Worm (Caenorhabditis elegans) whole organism, early embryonic: ENCODE data around the gene C44H9.6.

ENCODE experiments used
- B0310.2 ChIP-seq: sonication (generic microtip); optimal IDR thresholded peaks from 2 replicates; lab custom pipeline; 2016; ENCODE audit warnings: mild to moderate bottlenecking, missing genetic modification characterization, missing compliant biosample characterization
- F13C5.2 ChIP-seq: sonication (generic microtip); optimal IDR thresholded peaks from 2 replicates; lab custom pipeline; 2017; ENCODE audit warnings: mild to moderate bottlenecking, missing genetic modification characterization, inconsistent platforms, missing compliant biosample characterization
- ama-1 ChIP-seq: fragments of 150-350 bp; optimal IDR thresholded peaks from 2 replicates; lab custom pipeline; 2014
- ceh-36 ChIP-seq: sonication (generic microtip); optimal IDR thresholded peaks from 2 replicates; lab custom pipeline; 2016; ENCODE audit warnings: missing genetic modification characterization, inconsistent platforms, missing compliant biosample characterization
- ets-7 ChIP-seq: sonication (generic microtip); optimal IDR thresholded peaks from 2 replicates; lab custom pipeline; 2016; ENCODE audit warnings: missing genotype, missing genetic modification characterization, missing compliant biosample characterization
- flt-1 ChIP-seq: fragments of 200-800 bp; sonication (Bioruptor generic); IDR thresholded peaks from 2 replicates; pipeline ENCODE4 v1.3.6; 2022; ENCODE audit warnings: missing genetic modification characterization, missing compliant biosample characterization
- hmg-4 ChIP-seq: fragments of 200-800 bp; sonication (Bioruptor generic); optimal IDR thresholded peaks from 2 replicates; lab custom pipeline; 2018; ENCODE audit warnings: mild to moderate bottlenecking, missing genetic modification characterization, missing compliant biosample characterization
- hnd-1 ChIP-seq: sonication (generic microtip); optimal IDR thresholded peaks from 2 replicates; lab custom pipeline; 2016; ENCODE audit warnings: missing genetic modification characterization, missing compliant biosample characterization
- scrt-1 ChIP-seq: fragments of 200-800 bp; sonication (Bioruptor generic); IDR thresholded peaks from 2 replicates; pipeline ENCODE4 v1.3.6; 2022; ENCODE audit warnings: missing genetic modification characterization, missing compliant biosample characterization
- sea-1 ChIP-seq: fragments of 200-800 bp; sonication (Bioruptor generic); conservative IDR thresholded peaks from 2 replicates; pipeline ENCODE4 v1.3.6; 2022; ENCODE audit warnings: missing genetic modification characterization, missing compliant biosample characterization
- tbx-11 ChIP-seq: fragments of 200-800 bp; sonication (Bioruptor generic); IDR thresholded peaks from 2 replicates; pipeline ENCODE4 v1.3.6; 2022; ENCODE audit warnings: missing genetic modification characterization, missing compliant biosample characterization
- tbx-37 ChIP-seq: fragments of 200-800 bp; sonication (Bioruptor generic); conservative IDR thresholded peaks from 2 replicates; pipeline ENCODE4 v1.3.6; 2022; ENCODE audit warnings: missing genetic modification reagents, missing genetic modification characterization, missing compliant biosample characterization
- tra-4 ChIP-seq: sonication (generic microtip); optimal IDR thresholded peaks from 2 replicates; lab custom pipeline; 2017; ENCODE audit warnings: missing genetic modification characterization, missing compliant biosample characterization

ce11 chrV:12797992-12798391 is 47.2 kb downstream of the C44H9.6 start, which contains the start of gene ugt-6:
- TF ChIP-seq ama-1 (lab: Kevin White, UChicago) (no peak), B0310.2 (tag; lab: Kevin White, UChicago) (no peak), F13C5.2 (no peak), tbx-11 (no peak), scrt-1 (GFP tag; lab: Robert Waterston, UW) (no peak), flt-1 (GFP tag; lab: Robert Waterston, UW) (no peak), ets-7 (tag; lab: Kevin White, UChicago) (no peak), hmg-4 (no peak), hnd-1 (tag; lab: Kevin White, UChicago) (no peak), tbx-37 (GFP tag; lab: Robert Waterston, UW) (no peak), tra-4 (tag; lab: Kevin White, UChicago) (no peak), ceh-36 (tag; lab: Kevin White, UChicago) (no peak), sea-1 (no peak)
